Worm (Caenorhabditis elegans) whole organism, early embryonic: ENCODE data around the gene cyp-14A4.

ENCODE experiments used
- B0310.2 ChIP-seq: sonication (generic microtip); optimal IDR thresholded peaks from 2 replicates; lab custom pipeline; 2016; ENCODE audit warnings: mild to moderate bottlenecking, missing genetic modification characterization, missing compliant biosample characterization
- F13C5.2 ChIP-seq: sonication (generic microtip); optimal IDR thresholded peaks from 2 replicates; lab custom pipeline; 2017; ENCODE audit warnings: mild to moderate bottlenecking, missing genetic modification characterization, inconsistent platforms, missing compliant biosample characterization
- aly-1 ChIP-seq: sonication (generic microtip); optimal IDR thresholded peaks from 2 replicates; lab custom pipeline; 2016; ENCODE audit warnings: missing genetic modification characterization, missing compliant biosample characterization
- ama-1 ChIP-seq: fragments of 150-350 bp; optimal IDR thresholded peaks from 2 replicates; lab custom pipeline; 2014
- ceh-13 ChIP-seq: fragments of 200-800 bp; sonication (Bioruptor generic); optimal IDR thresholded peaks from 2 replicates; lab custom pipeline; 2018; ENCODE audit warnings: mild to moderate bottlenecking, missing genetic modification characterization, missing compliant biosample characterization
- ceh-36 ChIP-seq: sonication (generic microtip); optimal IDR thresholded peaks from 2 replicates; lab custom pipeline; 2016; ENCODE audit warnings: missing genetic modification characterization, inconsistent platforms, missing compliant biosample characterization
- ets-7 ChIP-seq: sonication (generic microtip); optimal IDR thresholded peaks from 2 replicates; lab custom pipeline; 2016; ENCODE audit warnings: missing genotype, missing genetic modification characterization, missing compliant biosample characterization
- flt-1 ChIP-seq: fragments of 200-800 bp; sonication (Bioruptor generic); IDR thresholded peaks from 2 replicates; pipeline ENCODE4 v1.3.6; 2022; ENCODE audit warnings: missing genetic modification characterization, missing compliant biosample characterization
- hmbx-1 ChIP-seq: sonication (generic microtip); optimal IDR thresholded peaks from 2 replicates; lab custom pipeline; 2016; ENCODE audit warnings: mild to moderate bottlenecking, missing genetic modification characterization, missing compliant biosample characterization
- hmg-4 ChIP-seq: fragments of 200-800 bp; sonication (Bioruptor generic); optimal IDR thresholded peaks from 2 replicates; lab custom pipeline; 2018; ENCODE audit warnings: mild to moderate bottlenecking, missing genetic modification characterization, missing compliant biosample characterization
- hnd-1 ChIP-seq: sonication (generic microtip); optimal IDR thresholded peaks from 2 replicates; lab custom pipeline; 2016; ENCODE audit warnings: missing genetic modification characterization, missing compliant biosample characterization
- pes-1 ChIP-seq: fragments of 200-800 bp; sonication (Bioruptor generic); IDR thresholded peaks from 2 replicates; pipeline ENCODE4 v1.3.6; 2022; ENCODE audit warnings: missing genetic modification reagents, missing genetic modification characterization, missing compliant biosample characterization
- scrt-1 ChIP-seq: fragments of 200-800 bp; sonication (Bioruptor generic); IDR thresholded peaks from 2 replicates; pipeline ENCODE4 v1.3.6; 2022; ENCODE audit warnings: missing genetic modification characterization, missing compliant biosample characterization
- sea-1 ChIP-seq: fragments of 200-800 bp; sonication (Bioruptor generic); conservative IDR thresholded peaks from 2 replicates; pipeline ENCODE4 v1.3.6; 2022; ENCODE audit warnings: missing genetic modification characterization, missing compliant biosample characterization
- tbx-11 ChIP-seq: fragments of 200-800 bp; sonication (Bioruptor generic); IDR thresholded peaks from 2 replicates; pipeline ENCODE4 v1.3.6; 2022; ENCODE audit warnings: missing genetic modification characterization, missing compliant biosample characterization
- tbx-37 ChIP-seq: fragments of 200-800 bp; sonication (Bioruptor generic); conservative IDR thresholded peaks from 2 replicates; pipeline ENCODE4 v1.3.6; 2022; ENCODE audit warnings: missing genetic modification reagents, missing genetic modification characterization, missing compliant biosample characterization
- tra-4 ChIP-seq: sonication (generic microtip); optimal IDR thresholded peaks from 2 replicates; lab custom pipeline; 2017; ENCODE audit warnings: missing genetic modification characterization, missing compliant biosample characterization

The cyp-14A4 gene

DNA sequence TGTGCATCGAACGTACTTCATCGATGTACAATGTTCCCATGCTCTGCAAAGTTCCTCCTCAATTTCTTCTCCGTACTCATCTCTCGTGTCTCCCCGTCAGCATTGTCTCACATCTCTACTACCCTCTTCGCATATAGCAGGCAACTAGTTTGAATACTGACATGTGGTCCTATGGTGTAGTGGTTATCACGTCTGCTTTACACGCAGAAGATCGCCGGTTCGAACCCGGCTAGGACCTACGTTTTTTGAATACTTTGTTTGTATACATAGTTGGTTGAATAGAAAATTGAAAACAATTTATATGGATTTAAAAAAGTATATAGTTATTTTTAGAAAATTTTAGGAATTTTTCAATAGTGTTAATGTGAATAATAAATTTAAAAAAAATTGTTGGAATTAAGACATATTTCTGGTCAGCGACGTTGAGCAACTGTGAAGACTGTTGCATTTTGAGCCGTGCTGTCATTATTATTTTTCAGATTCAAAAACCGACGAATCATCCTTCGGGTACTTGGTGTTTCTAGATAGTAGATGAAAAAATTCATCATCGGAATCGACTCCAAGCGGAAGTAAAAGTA, 23.0 kb upstream of the cyp-14A4 start:
- peak; percentile 89 for TF ChIP-seq hnd-1 (tag; lab: Kevin White, UChicago)
- TF ChIP-seq aly-1 (tag; lab: Kevin White, UChicago), result peak; percentile 85
- peak; percentile 73 for TF ChIP-seq ets-7 (tag; lab: Kevin White, UChicago)
- TF ChIP-seq B0310.2 (tag; lab: Kevin White, UChicago), result peak; percentile 80
- TF ChIP-seq tbx-11 (GFP tag; lab: Robert Waterston, UW), result peak; percentile 97
- TF ChIP-seq ama-1 (lab: Kevin White, UChicago), result no peak
- TF ChIP-seq F13C5.2, result peak; percentile 94
- peak; percentile 92 for TF ChIP-seq ceh-13 (GFP tag; lab: Kevin White, UChicago)
- peak; percentile 95 for TF ChIP-seq tbx-37 (GFP tag; lab: Robert Waterston, UW)
- peak; percentile 95 for TF ChIP-seq flt-1 (GFP tag; lab: Robert Waterston, UW)
- peak; percentile 94 for TF ChIP-seq ceh-36 (tag; lab: Kevin White, UChicago)
- peak; percentile 95 for TF ChIP-seq pes-1 (GFP tag; lab: Robert Waterston, UW)
- TF ChIP-seq tra-4 (tag; lab: Kevin White, UChicago), result peak; percentile 90
- TF ChIP-seq hmg-4 (GFP tag; lab: Kevin White, UChicago), result no peak
- TF ChIP-seq hmbx-1 (tag; lab: Kevin White, UChicago), result peak; percentile 86
- peak; percentile 93 for TF ChIP-seq sea-1 (GFP tag; lab: Robert Waterston, UW)
- TF ChIP-seq scrt-1 (GFP tag; lab: Robert Waterston, UW), result peak; percentile 95

DNA sequence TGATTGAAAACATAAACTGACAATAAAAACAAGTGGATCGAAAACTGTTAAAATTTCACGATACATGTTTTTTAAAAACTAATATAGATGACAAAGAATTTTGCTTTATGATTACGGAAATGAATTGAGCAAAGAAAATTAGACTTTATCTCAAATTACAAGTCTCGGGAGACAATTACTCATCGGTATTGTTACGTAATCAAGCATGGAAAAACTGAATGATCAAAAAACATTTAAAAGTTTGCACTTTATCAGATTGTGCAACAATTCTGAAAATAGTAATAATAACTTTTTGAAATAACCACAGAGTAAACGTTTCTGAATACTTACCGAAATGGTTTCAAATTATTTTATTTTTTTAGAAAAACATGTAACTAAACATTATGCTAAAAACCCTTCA, 21.8 kb upstream of the cyp-14A4 start, which contains the start of gene srd-43:
srd-43 (minus strand) TSS at position 66 of the 400 bp plus-strand sequence.
- TF ChIP-seq pes-1 (GFP tag; lab: Robert Waterston, UW), result no peak

DNA sequence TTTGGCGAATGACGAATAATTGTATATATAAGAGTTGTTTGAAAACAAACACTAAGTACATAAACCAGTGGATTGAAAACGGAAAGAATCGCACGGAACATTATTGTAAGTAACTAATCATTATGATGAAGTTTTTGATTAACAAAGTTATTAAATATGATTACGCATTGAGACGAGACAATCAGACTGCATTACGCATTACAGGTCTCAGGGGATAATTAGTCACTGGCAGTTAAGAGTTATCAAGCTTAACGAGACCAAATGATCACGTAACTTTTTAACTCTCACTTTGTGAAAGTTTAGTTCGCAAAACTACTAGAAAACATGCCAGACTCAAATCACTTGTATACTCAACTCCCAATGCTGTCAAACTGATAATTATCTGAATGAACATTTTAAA, 19.4 kb upstream of the cyp-14A4 start, which contains the start of gene srd-42:
srd-42 (minus strand) TSS at position 101 of the 400 bp plus-strand sequence.
- TF ChIP-seq ceh-36 (tag; lab: Kevin White, UChicago) (no peak), ama-1 (lab: Kevin White, UChicago) (no peak), sea-1 (GFP tag; lab: Robert Waterston, UW) (no peak), hnd-1 (tag; lab: Kevin White, UChicago) (no peak), aly-1 (tag; lab: Kevin White, UChicago) (no peak), tbx-37 (GFP tag; lab: Robert Waterston, UW) (no peak), tra-4 (tag; lab: Kevin White, UChicago) (no peak), hmg-4 (GFP tag; lab: Kevin White, UChicago) (no peak), ets-7 (tag; lab: Kevin White, UChicago) (no peak), hmbx-1 (tag; lab: Kevin White, UChicago) (no peak), B0310.2 (tag; lab: Kevin White, UChicago) (no peak), pes-1 (GFP tag; lab: Robert Waterston, UW) (no peak), scrt-1 (GFP tag; lab: Robert Waterston, UW) (no peak), tbx-11 (GFP tag; lab: Robert Waterston, UW) (no peak), F13C5.2 (no peak), ceh-13 (GFP tag; lab: Kevin White, UChicago) (no peak), flt-1 (GFP tag; lab: Robert Waterston, UW) (no peak)

DNA sequence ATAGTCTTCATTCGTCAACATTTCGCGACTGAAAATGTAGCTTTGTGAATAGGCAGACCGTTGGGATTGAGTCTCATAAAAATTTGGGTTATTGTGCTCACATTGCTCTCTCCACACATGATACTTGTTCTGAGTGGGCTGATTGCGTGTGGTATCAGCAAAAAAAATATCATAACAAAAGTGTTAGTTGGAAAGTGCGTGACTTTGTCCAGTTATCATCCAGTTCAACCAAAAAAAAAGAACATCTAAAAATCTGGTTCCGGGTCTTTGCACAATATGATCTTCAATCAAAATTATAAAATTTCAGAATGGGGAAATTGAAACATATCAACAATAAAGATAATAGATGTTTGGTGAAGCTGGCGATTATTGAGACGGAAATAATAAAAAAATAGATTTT, 16.5 kb upstream of the cyp-14A4 start, which contains the start of gene srd-39:
srd-39 (minus strand) TSS at position 101 of the 400 bp plus-strand sequence.
- TF ChIP-seq flt-1 (GFP tag; lab: Robert Waterston, UW) (no peak), ama-1 (lab: Kevin White, UChicago) (no peak), tbx-37 (GFP tag; lab: Robert Waterston, UW) (no peak), hmg-4 (GFP tag; lab: Kevin White, UChicago) (no peak), tra-4 (tag; lab: Kevin White, UChicago) (no peak), B0310.2 (tag; lab: Kevin White, UChicago) (no peak), pes-1 (GFP tag; lab: Robert Waterston, UW) (no peak), hmbx-1 (tag; lab: Kevin White, UChicago) (no peak), hnd-1 (tag; lab: Kevin White, UChicago) (no peak), F13C5.2 (no peak), ceh-13 (GFP tag; lab: Kevin White, UChicago) (no peak), ceh-36 (tag; lab: Kevin White, UChicago) (no peak), tbx-11 (GFP tag; lab: Robert Waterston, UW) (no peak), ets-7 (tag; lab: Kevin White, UChicago) (no peak), scrt-1 (GFP tag; lab: Robert Waterston, UW) (no peak), sea-1 (GFP tag; lab: Robert Waterston, UW) (no peak)

DNA sequence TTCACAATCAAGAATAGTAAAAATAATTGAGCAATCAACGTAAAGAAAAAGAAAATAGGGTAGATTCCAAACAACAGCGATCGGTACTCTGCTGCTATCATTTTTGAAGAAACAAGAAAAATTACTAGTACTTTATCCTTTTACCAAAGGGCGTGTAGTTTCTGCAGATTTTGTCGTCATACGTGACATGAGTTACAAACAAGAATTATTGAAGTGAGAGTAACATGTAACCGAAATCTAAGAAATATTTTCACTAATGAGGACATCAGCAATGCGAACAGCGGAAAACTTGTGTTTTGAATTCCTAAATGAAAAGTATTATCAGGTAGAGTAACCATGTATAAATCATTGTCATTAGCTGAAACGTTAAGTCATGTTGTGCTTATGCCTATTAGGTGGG, 10.7 kb upstream of the cyp-14A4 start, which contains the start of gene srd-36:
srd-36 (minus strand) TSS at position 101 of the 400 bp plus-strand sequence.
- no peak for TF ChIP-seq F13C5.2
- no peak for TF ChIP-seq hmg-4 (GFP tag; lab: Kevin White, UChicago)
- no peak for TF ChIP-seq tra-4 (tag; lab: Kevin White, UChicago)
- TF ChIP-seq flt-1 (GFP tag; lab: Robert Waterston, UW), result no peak
- TF ChIP-seq sea-1 (GFP tag; lab: Robert Waterston, UW), result no peak
- TF ChIP-seq scrt-1 (GFP tag; lab: Robert Waterston, UW), result no peak
- no peak for TF ChIP-seq ceh-36 (tag; lab: Kevin White, UChicago)
- no peak for TF ChIP-seq tbx-37 (GFP tag; lab: Robert Waterston, UW)
- no peak for TF ChIP-seq B0310.2 (tag; lab: Kevin White, UChicago)
- no peak for TF ChIP-seq ets-7 (tag; lab: Kevin White, UChicago)
- TF ChIP-seq ama-1 (lab: Kevin White, UChicago), result no peak
- TF ChIP-seq pes-1 (GFP tag; lab: Robert Waterston, UW), result no peak
- no peak for TF ChIP-seq tbx-11 (GFP tag; lab: Robert Waterston, UW)

DNA sequence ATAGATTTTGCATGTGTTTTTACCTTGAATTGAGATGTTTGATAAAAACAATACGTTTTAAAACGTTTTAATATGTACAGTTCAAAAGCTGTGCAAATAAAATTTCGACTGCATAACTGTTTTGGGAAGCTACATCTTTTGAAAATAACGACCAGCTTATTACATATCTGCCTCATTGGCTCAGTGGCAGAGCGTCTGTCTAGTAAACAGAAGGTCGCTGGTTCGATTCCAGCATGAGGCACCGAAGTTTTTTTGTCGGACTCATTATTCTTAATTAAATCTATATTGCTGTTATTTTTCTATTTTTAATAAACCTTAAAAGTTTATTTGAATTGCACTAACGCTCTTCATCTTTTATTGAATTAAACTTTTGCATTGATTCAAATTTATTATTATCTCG, 9.0 kb upstream of the cyp-14A4 start:
- no peak for TF ChIP-seq aly-1 (tag; lab: Kevin White, UChicago)
- TF ChIP-seq B0310.2 (tag; lab: Kevin White, UChicago), result no peak
- TF ChIP-seq tbx-11 (GFP tag; lab: Robert Waterston, UW), result no peak
- no peak for TF ChIP-seq hmbx-1 (tag; lab: Kevin White, UChicago)
- TF ChIP-seq flt-1 (GFP tag; lab: Robert Waterston, UW), result no peak
- no peak for TF ChIP-seq ceh-13 (GFP tag; lab: Kevin White, UChicago)
- TF ChIP-seq scrt-1 (GFP tag; lab: Robert Waterston, UW), result no peak
- TF ChIP-seq pes-1 (GFP tag; lab: Robert Waterston, UW), result no peak
- TF ChIP-seq tbx-37 (GFP tag; lab: Robert Waterston, UW), result no peak
- no peak for TF ChIP-seq sea-1 (GFP tag; lab: Robert Waterston, UW)
- no peak for TF ChIP-seq tra-4 (tag; lab: Kevin White, UChicago)
- no peak for TF ChIP-seq hmg-4 (GFP tag; lab: Kevin White, UChicago)
- no peak for TF ChIP-seq ets-7 (tag; lab: Kevin White, UChicago)
- TF ChIP-seq F13C5.2, result no peak
- no peak for TF ChIP-seq ama-1 (lab: Kevin White, UChicago)
- TF ChIP-seq hnd-1 (tag; lab: Kevin White, UChicago), result no peak
- no peak for TF ChIP-seq ceh-36 (tag; lab: Kevin White, UChicago)
